Worm (Caenorhabditis elegans): ENCODE measurements around the gene F21D5.6.

Gene F21D5.6

ce11 chrIV:8762471-8762870, 21.3 kb upstream of the F21D5.6 start (continued):
- TF ChIP-seq nhr-76 (tag; optimal IDR thresholded peaks at IDR 0.05), result no peak
- no peak for TF ChIP-seq nhr-19 (GFP tag; conservative IDR thresholded peaks at IDR 0.05)
- no peak for TF ChIP-seq lir-3 (tag; optimal IDR thresholded peaks at IDR 0.05; ENCODE audit: poor library complexity)
- peak; percentile 49 for TF ChIP-seq unc-86 (tag; optimal IDR thresholded peaks at IDR 0.05)
- TF ChIP-seq nhr-71 (tag; optimal IDR thresholded peaks at IDR 0.05), result peak; percentile 53
- TF ChIP-seq pax-3 (tag; optimal IDR thresholded peaks at IDR 0.05), result no peak
- peak; percentile 84 for TF ChIP-seq fkh-10 (GFP tag; optimal IDR thresholded peaks at IDR 0.05)
- no peak for TF ChIP-seq mef-2 (tag; optimal IDR thresholded peaks at IDR 0.05)
- TF ChIP-seq swsn-7 (tag; optimal IDR thresholded peaks at IDR 0.05), result peak; percentile 49
- TF ChIP-seq blmp-1 (tag; optimal IDR thresholded peaks at IDR 0.05), result no peak
- TF ChIP-seq egl-13 (tag; optimal IDR thresholded peaks at IDR 0.05), result peak; percentile 46
- no peak for TF ChIP-seq aly-2 (tag; optimal IDR thresholded peaks at IDR 0.05)
- peak; percentile 11 for TF ChIP-seq skn-1 (tag; optimal IDR thresholded peaks at IDR 0.05)
- no peak for TF ChIP-seq nhr-12 (tag; optimal IDR thresholded peaks at IDR 0.05)
- TF ChIP-seq lin-39 (tag; optimal IDR thresholded peaks at IDR 0.05), result no peak
- TF ChIP-seq C04F5.9 (tag; optimal IDR thresholded peaks at IDR 0.05), result no peak
- TF ChIP-seq jun-1 (tag; optimal IDR thresholded peaks at IDR 0.05), result no peak
- no peak for TF ChIP-seq ets-5 (GFP tag; IDR thresholded peaks at IDR 0.05)
- no peak for TF ChIP-seq ceh-88 (GFP tag; IDR thresholded peaks at IDR 0.05)
- no peak for TF ChIP-seq mep-1 (tag; optimal IDR thresholded peaks at IDR 0.05)
- TF ChIP-seq nhr-20 (tag; optimal IDR thresholded peaks at IDR 0.05), result no peak
- TF ChIP-seq fkh-8 (tag; optimal IDR thresholded peaks at IDR 0.05), result peak; percentile 47
- no peak for TF ChIP-seq pag-3 (tag; optimal IDR thresholded peaks at IDR 0.05; ENCODE audit: borderline replicate concordance, insufficient read depth)
- TF ChIP-seq sptf-1 (tag; optimal IDR thresholded peaks at IDR 0.05), result no peak
- no peak for TF ChIP-seq nhr-85 (tag)
- no peak for TF ChIP-seq F16B12.6 (tag; optimal IDR thresholded peaks at IDR 0.05)
- no peak for TF ChIP-seq ztf-11 (tag; optimal IDR thresholded peaks at IDR 0.05)
- TF ChIP-seq ces-1 (GFP tag; optimal IDR thresholded peaks at IDR 0.05), result no peak
- no peak for TF ChIP-seq elt-2 (tag; optimal IDR thresholded peaks at IDR 0.05)
- peak; percentile 35 for TF ChIP-seq isw-1 (GFP tag; IDR thresholded peaks at IDR 0.05)
- peak in 1 of 2 experiments; percentile 43 for TF ChIP-seq lin-35 (GFP tag; optimal IDR thresholded peaks at IDR 0.05)
- no peak for TF ChIP-seq nhr-11 (tag; optimal IDR thresholded peaks at IDR 0.05)
- TF ChIP-seq tbx-2 (tag; optimal IDR thresholded peaks at IDR 0.05), result peak; percentile 41
- no peak for TF ChIP-seq unc-30 (tag; optimal IDR thresholded peaks at IDR 0.05)
- TF ChIP-seq mdl-1 (tag; optimal IDR thresholded peaks at IDR 0.05), result no peak
- no peak for TF ChIP-seq ceh-8 (GFP tag; optimal IDR thresholded peaks at IDR 0.05)
- TF ChIP-seq lin-13 (GFP tag; optimal IDR thresholded peaks at IDR 0.05), result no peak
- TF ChIP-seq lin-15B (tag; optimal IDR thresholded peaks at IDR 0.05), result no peak
- no peak for TF ChIP-seq C16A3.4 (tag; optimal IDR thresholded peaks at IDR 0.05)
- no peak for TF ChIP-seq efl-3 (GFP tag; optimal IDR thresholded peaks at IDR 0.05)
- TF ChIP-seq Y116A8C.19 (tag; optimal IDR thresholded peaks at IDR 0.05; ENCODE audit: borderline replicate concordance), result no peak
- no peak for TF ChIP-seq nhr-28 (tag; optimal IDR thresholded peaks at IDR 0.05)
- TF ChIP-seq dsc-1 (tag; optimal IDR thresholded peaks at IDR 0.05), result peak; percentile 92
- no peak for TF ChIP-seq nhr-77 (tag; optimal IDR thresholded peaks at IDR 0.05)
- peak; percentile 24 for TF ChIP-seq irx-1 (tag; optimal IDR thresholded peaks at IDR 0.05)
- TF ChIP-seq grh-1 (GFP tag; IDR thresholded peaks at IDR 0.05), result no peak
- no peak for TF ChIP-seq zip-4 (GFP tag; optimal IDR thresholded peaks at IDR 0.05)
